Fruit fly (Drosophila melanogaster) whole organism, adult: Measurements from ENCODE around the gene MtnB.
A peak's percentile ranks its signal among the peaks of the same experiment; 100 is the strongest.

ENCODE experiments used
- CG11617 ChIP-seq: fragments of 200-800 bp; sonication (Bioruptor generic); optimal IDR thresholded peaks from 2 replicates; lab custom pipeline; 2017; ENCODE audit warnings: mild to moderate bottlenecking, missing biosample characterization, missing genetic modification reagents, missing genetic modification characterization
- CG14711 ChIP-seq: fragments of 200-800 bp; sonication (Bioruptor generic); optimal IDR thresholded peaks from 2 replicates; lab custom pipeline; 2018; ENCODE audit warnings: missing biosample characterization, mild to moderate bottlenecking, missing genetic modification characterization, moderate library complexity
- CG7045 ChIP-seq: fragments of 200-800 bp; sonication (Bioruptor generic); optimal IDR thresholded peaks from 2 replicates; lab custom pipeline; 2017; ENCODE audit warnings: missing biosample characterization, mild to moderate bottlenecking, missing genetic modification characterization
- Hr96 ChIP-seq: fragments of 200-800 bp; sonication (Bioruptor generic); optimal IDR thresholded peaks from 2 replicates; lab custom pipeline; 2016; ENCODE audit warnings: missing biosample characterization, missing genetic modification characterization
- cic ChIP-seq: fragments of 200-800 bp; sonication (Bioruptor generic); optimal IDR thresholded peaks from 2 replicates; lab custom pipeline; 2017; ENCODE audit warnings: missing biosample characterization, mild to moderate bottlenecking, missing genetic modification characterization, moderate library complexity
- tj ChIP-seq: fragments of 200-800 bp; sonication (Bioruptor generic); optimal IDR thresholded peaks from 3 replicates; lab custom pipeline; 2017; ENCODE audit warnings: missing biosample characterization, mild to moderate bottlenecking, missing genetic modification characterization, moderate library complexity
- toe ChIP-seq: fragments of 200-800 bp; sonication (Bioruptor generic); optimal IDR thresholded peaks from 2 replicates; lab custom pipeline; 2016; ENCODE audit warnings: missing biosample characterization, missing genetic modification characterization

dm6 chr3R:20545678-20546077, 42.1 kb upstream of the MtnB start:
- TF ChIP-seq CG14711 (tag; lab: Kevin White, UChicago) (no peak), CG11617 (GFP tag; lab: Kevin White, UChicago) (no peak), Hr96 (GFP tag; lab: Kevin White, UChicago) (peak; percentile 53), cic (GFP tag; lab: Kevin White, UChicago) (peak; percentile 95), tj (GFP tag; lab: Kevin White, UChicago) (no peak), CG7045 (GFP tag; lab: Kevin White, UChicago) (peak; percentile 68), toe (GFP tag; lab: Kevin White, UChicago) (peak; percentile 11)
